Worm (Caenorhabditis elegans) whole organism, young adult: ENCODE results near the gene gei-13.

Experiments
- athp-1 ChIP-seq: sonication (generic microtip); optimal IDR thresholded peaks from 2 replicates; lab custom pipeline; 2017; ENCODE audit warnings: mild to moderate bottlenecking, missing genetic modification characterization, missing compliant biosample characterization
- bed-1 ChIP-seq: fragments of 200-800 bp; sonication (Bioruptor generic); IDR thresholded peaks from 2 replicates; pipeline ENCODE4 v1.3.6; 2022; ENCODE audit warnings: missing genetic modification reagents, missing genetic modification characterization, missing compliant biosample characterization
- him-1 ChIP-seq: sonication (generic microtip); optimal IDR thresholded peaks from 2 replicates; lab custom pipeline; 2016; ENCODE audit warnings: missing genotype, missing genetic modification reagents, missing genetic modification characterization, missing compliant biosample characterization
- nfyb-1 ChIP-seq: fragments of 200-800 bp; sonication (Bioruptor generic); IDR thresholded peaks from 2 replicates; pipeline ENCODE4 v1.3.6; 2022; ENCODE audit warnings: missing genetic modification reagents, missing genetic modification characterization, missing compliant biosample characterization
- pha-4 ChIP-seq: fragments of 150-350 bp; sonication (generic microtip); optimal IDR thresholded peaks from 2 replicates; lab custom pipeline; 2014; ENCODE audit warnings: missing biosample characterization, missing genetic modification reagents, missing genetic modification characterization
- snpc-4 ChIP-seq, 5 experiments: fragments of 150-350 bp in 1 of 5; sonication (generic microtip) in 4 of 5; optimal IDR thresholded peaks; 2 replicates each; lab custom pipeline; 2014 to 2018; ENCODE audit warnings: missing genetic modification characterization in 5 of 5, missing biosample characterization in 3 of 5, antibody characterized with exemption in 2 of 5, mild to moderate bottlenecking in 2 of 5, missing compliant biosample characterization in 2 of 5, missing genotype in 2 of 5, moderate library complexity in 2 of 5, missing genetic modification reagents in 1 of 5
- tbp1 ChIP-seq: fragments of 200-800 bp; sonication (Bioruptor generic); optimal IDR thresholded peaks from 2 replicates; lab custom pipeline; 2018; ENCODE audit warnings: mild to moderate bottlenecking, missing genetic modification characterization, missing compliant biosample characterization
- ztf-18 ChIP-seq: sonication (generic microtip); optimal IDR thresholded peaks from 2 replicates; lab custom pipeline; 2016; ENCODE audit warnings: missing genotype, mild to moderate bottlenecking, missing genetic modification characterization, missing compliant biosample characterization

DNA sequence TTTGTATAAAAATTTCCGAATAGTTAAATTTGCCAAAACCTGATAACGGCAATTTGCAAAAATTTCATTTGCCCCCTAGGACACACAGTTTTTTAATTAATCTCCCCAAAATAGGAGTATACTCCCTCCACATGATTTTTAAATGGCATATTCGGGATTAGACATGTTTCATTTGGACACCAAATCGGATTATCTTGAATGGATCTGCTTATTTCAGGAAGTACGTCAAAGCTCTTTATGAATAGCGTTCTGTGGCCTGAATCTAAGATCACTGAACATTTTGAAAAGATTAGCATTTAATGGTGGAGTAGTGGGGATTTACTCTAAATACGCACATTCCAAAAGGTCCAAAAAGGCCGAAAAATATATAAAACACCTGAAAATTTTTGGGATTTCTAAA, 21.7 kb upstream of the gei-13 start:
- no peak for TF ChIP-seq nfyb-1 (GFP tag; lab: Robert Waterston, UW)
- no peak for TF ChIP-seq athp-1 (tag; lab: Kevin White, UChicago)
- no peak for TF ChIP-seq tbp1 (GFP tag; lab: Kevin White, UChicago)
- no peak for TF ChIP-seq pha-4 (tag; lab: Kevin White, UChicago)
- TF ChIP-seq bed-1, result no peak
- TF ChIP-seq snpc-4 (GFP tag; optimal IDR thresholded peaks at IDR 0.05; lab: Kevin White, UChicago), result no peak
- TF ChIP-seq snpc-4 (tag; optimal IDR thresholded peaks at IDR 0.05; lab: Kevin White, UChicago), result no peak
- TF ChIP-seq him-1 (tag; lab: Kevin White, UChicago), result no peak
- TF ChIP-seq ztf-18, result no peak
